Worm (Caenorhabditis elegans) whole organism, L4 larva: ENCODE data around the gene lsm-8.

Experiments used
- R02D3.7 ChIP-seq: fragments of 150-350 bp; sonication (generic microtip); optimal IDR thresholded peaks from 3 replicates; lab custom pipeline; 2014; ENCODE audit warnings: missing biosample characterization, missing genetic modification characterization
- Y105C5A.15 ChIP-seq: fragments of 200-800 bp; sonication (Bioruptor generic); IDR thresholded peaks from 2 replicates; pipeline ENCODE4 v1.3.6; 2022; ENCODE audit warnings: missing genetic modification characterization, missing compliant biosample characterization
- Y48G9A.11 ChIP-seq: fragments of 200-800 bp; sonication (Bioruptor generic); IDR thresholded peaks from 2 replicates; pipeline ENCODE4 v1.3.6; 2022; ENCODE audit warnings: missing genetic modification reagents, missing genetic modification characterization, missing compliant biosample characterization
- Y75B8A.6 ChIP-seq: fragments of 200-800 bp; sonication (Bioruptor generic); IDR thresholded peaks from 2 replicates; pipeline ENCODE4 v1.3.6; 2022; ENCODE audit warnings: missing genetic modification reagents, missing genetic modification characterization, missing compliant biosample characterization
- aha-1 ChIP-seq: fragments of 150-350 bp; peaks from one replicate; lab custom pipeline; 2014; ENCODE audit warnings: missing biosample characterization, missing genetic modification characterization
- attf-4 ChIP-seq: sonication (generic microtip); optimal IDR thresholded peaks from 3 replicates; lab custom pipeline; 2017; ENCODE audit warnings: missing biosample characterization, missing genetic modification characterization
- ceh-20 ChIP-seq: fragments of 200-800 bp; sonication (Bioruptor generic); IDR thresholded peaks from 2 replicates; pipeline ENCODE4 v1.3.6; 2022; ENCODE audit warnings: missing genetic modification reagents, missing genetic modification characterization, missing compliant biosample characterization
- ceh-28 ChIP-seq: fragments of 150-350 bp; optimal IDR thresholded peaks from 2 replicates; lab custom pipeline; 2014; ENCODE audit warnings: missing biosample characterization, missing genetic modification reagents, missing genetic modification characterization
- ceh-32 ChIP-seq: sonication (generic microtip); optimal IDR thresholded peaks from 2 replicates; lab custom pipeline; 2016; ENCODE audit warnings: mild to moderate bottlenecking, missing genetic modification characterization, missing compliant biosample characterization; ENCODE audit not compliant: poor library complexity
- ceh-44 ChIP-seq: fragments of 200-800 bp; sonication (Bioruptor generic); IDR thresholded peaks from 2 replicates; pipeline ENCODE4 v1.3.6; 2022; ENCODE audit warnings: missing genetic modification reagents, missing genetic modification characterization, missing compliant biosample characterization
- ces-1 ChIP-seq: fragments of 150-350 bp; sonication (generic microtip); optimal IDR thresholded peaks from 4 replicates; lab custom pipeline; 2014; ENCODE audit warnings: missing biosample characterization, missing genetic modification reagents, missing genetic modification characterization
- ctbp-1 ChIP-seq: fragments of 200-800 bp; sonication (Bioruptor generic); IDR thresholded peaks from 2 replicates; pipeline ENCODE4 v1.3.6; 2022; ENCODE audit warnings: missing genetic modification reagents, missing genetic modification characterization, missing compliant biosample characterization
- daf-12 ChIP-seq: fragments of 150-350 bp; optimal IDR thresholded peaks from 2 replicates; lab custom pipeline; 2014; ENCODE audit warnings: missing biosample characterization, missing genetic modification reagents, missing genetic modification characterization
- daf-8 ChIP-seq: fragments of 200-800 bp; sonication (Bioruptor generic); IDR thresholded peaks from 2 replicates; pipeline ENCODE4 v1.3.6; 2022; ENCODE audit warnings: missing genetic modification characterization, missing compliant biosample characterization
- dmd-8 ChIP-seq: fragments of 200-800 bp; sonication (Bioruptor generic); IDR thresholded peaks from 2 replicates; pipeline ENCODE4 v1.3.6; 2022; ENCODE audit warnings: missing genetic modification characterization, missing compliant biosample characterization
- dmd-9 ChIP-seq: fragments of 200-800 bp; sonication (Bioruptor generic); IDR thresholded peaks from 2 replicates; pipeline ENCODE4 v1.3.6; 2022; ENCODE audit warnings: missing genetic modification reagents, missing genetic modification characterization, missing compliant biosample characterization
- dpl-1 ChIP-seq: fragments of 150-350 bp; optimal IDR thresholded peaks from 2 replicates; lab custom pipeline; 2014; ENCODE audit warnings: missing biosample characterization, missing genetic modification reagents, missing genetic modification characterization
- dve-1 ChIP-seq: sonication (generic microtip); optimal IDR thresholded peaks from 2 replicates; lab custom pipeline; 2017; ENCODE audit warnings: antibody characterized with exemption, mild to moderate bottlenecking, missing genetic modification characterization, missing compliant biosample characterization; ENCODE audit not compliant: insufficient read depth
- egl-43 ChIP-seq: fragments of 200-800 bp; sonication (Bioruptor generic); IDR thresholded peaks from 2 replicates; pipeline ENCODE4 v1.3.6; 2022; ENCODE audit warnings: missing genetic modification reagents, missing genetic modification characterization, missing compliant biosample characterization
- hif-1 ChIP-seq, 2 experiments: sonication (generic microtip); optimal IDR thresholded peaks; 2 replicates each; lab custom pipeline; 2016 to 2017; ENCODE audit warnings: missing compliant biosample characterization in 2 of 2, missing genetic modification characterization in 2 of 2, missing genetic modification reagents in 2 of 2, missing genotype in 2 of 2, mild to moderate bottlenecking in 1 of 2
- hlh-11 ChIP-seq: fragments of 200-800 bp; sonication (Bioruptor generic); optimal IDR thresholded peaks from 2 replicates; lab custom pipeline; 2018; ENCODE audit warnings: mild to moderate bottlenecking, missing genetic modification characterization, missing compliant biosample characterization
- hlh-30 ChIP-seq: sonication (generic microtip); optimal IDR thresholded peaks from 2 replicates; lab custom pipeline; 2017; ENCODE audit warnings: antibody characterized with exemption, mild to moderate bottlenecking, missing genetic modification characterization, missing compliant biosample characterization; ENCODE audit not compliant: insufficient read depth
- jun-1 ChIP-seq: fragments of 150-350 bp; optimal IDR thresholded peaks from 2 replicates; lab custom pipeline; 2014; ENCODE audit warnings: missing biosample characterization, missing genetic modification reagents, missing genetic modification characterization
- lim-7 ChIP-seq: fragments of 200-800 bp; sonication (Bioruptor generic); IDR thresholded peaks from 2 replicates; pipeline ENCODE4 v1.3.6; 2022; ENCODE audit warnings: missing genetic modification characterization, missing compliant biosample characterization
- lin-29 ChIP-seq: fragments of 200-800 bp; sonication (Bioruptor generic); IDR thresholded peaks from 2 replicates; pipeline ENCODE4 v1.3.6; 2022; ENCODE audit warnings: missing genetic modification reagents, missing genetic modification characterization, missing compliant biosample characterization
- lin-39 ChIP-seq: fragments of 150-350 bp; optimal IDR thresholded peaks from 2 replicates; lab custom pipeline; 2014; ENCODE audit warnings: missing biosample characterization, missing genetic modification reagents, missing genetic modification characterization
- mdl-1 ChIP-seq, 2 experiments: fragments of 150-350 bp in 1 of 2; sonication (generic microtip) in 1 of 2; optimal IDR thresholded peaks; 2 replicates each; lab custom pipeline; 2014 to 2017; ENCODE audit warnings: missing biosample characterization in 2 of 2, missing genetic modification characterization in 2 of 2
- mep-1 ChIP-seq: fragments of 150-350 bp; sonication (generic microtip); optimal IDR thresholded peaks from 3 replicates; lab custom pipeline; 2014; ENCODE audit warnings: missing biosample characterization, missing genetic modification characterization
- mes-2 ChIP-seq: sonication (generic microtip); optimal IDR thresholded peaks from 2 replicates; lab custom pipeline; 2016; ENCODE audit warnings: missing genotype, mild to moderate bottlenecking, missing genetic modification characterization, missing compliant biosample characterization; ENCODE audit not compliant: poor library complexity, severe bottlenecking
- nhr-10 ChIP-seq: fragments of 150-350 bp; optimal IDR thresholded peaks from 2 replicates; lab custom pipeline; 2014; ENCODE audit warnings: missing biosample characterization, missing genetic modification characterization
- nhr-102 ChIP-seq: sonication (generic microtip); optimal IDR thresholded peaks from 2 replicates; lab custom pipeline; 2016; ENCODE audit warnings: mild to moderate bottlenecking, missing genetic modification characterization, moderate library complexity, missing compliant biosample characterization
- nhr-11 ChIP-seq: fragments of 150-350 bp; optimal IDR thresholded peaks from 2 replicates; lab custom pipeline; 2014; ENCODE audit warnings: missing biosample characterization, missing genetic modification characterization
- nhr-237 ChIP-seq: sonication (generic microtip); optimal IDR thresholded peaks from 2 replicates; lab custom pipeline; 2017; ENCODE audit warnings: missing biosample characterization, missing genetic modification characterization
- nhr-25 ChIP-seq: sonication (generic microtip); optimal IDR thresholded peaks from 2 replicates; lab custom pipeline; 2017; ENCODE audit warnings: missing genetic modification characterization, mild to moderate bottlenecking, missing compliant biosample characterization, antibody characterized with exemption, moderate library complexity, borderline replicate concordance; ENCODE audit not compliant: insufficient read depth
- nhr-41 ChIP-seq: fragments of 200-800 bp; sonication (Bioruptor generic); IDR thresholded peaks from 2 replicates; pipeline ENCODE4 v1.3.6; 2022; ENCODE audit warnings: missing genetic modification reagents, missing genetic modification characterization, missing compliant biosample characterization
- nhr-42 ChIP-seq: fragments of 200-800 bp; sonication (Bioruptor generic); IDR thresholded peaks from 2 replicates; pipeline ENCODE4 v1.3.6; 2022; ENCODE audit warnings: missing genetic modification characterization, missing compliant biosample characterization
- nhr-6 ChIP-seq: fragments of 150-350 bp; optimal IDR thresholded peaks from 2 replicates; lab custom pipeline; 2014; ENCODE audit warnings: missing biosample characterization, missing genetic modification characterization
- rbr-2 ChIP-seq: sonication (generic microtip); optimal IDR thresholded peaks from 2 replicates; lab custom pipeline; 2016; ENCODE audit warnings: missing genotype, missing genetic modification characterization, missing compliant biosample characterization
- saeg-2 ChIP-seq: fragments of 200-800 bp; sonication (Bioruptor generic); IDR thresholded peaks from 2 replicates; pipeline ENCODE4 v1.3.6; 2022; ENCODE audit warnings: missing genetic modification reagents, missing genetic modification characterization, missing compliant biosample characterization
- set-16 ChIP-seq: fragments of 200-800 bp; sonication (Bioruptor generic); IDR thresholded peaks from 2 replicates; pipeline ENCODE4 v1.3.6; 2022; ENCODE audit warnings: missing genetic modification reagents, missing genetic modification characterization, missing compliant biosample characterization
- skn-1 ChIP-seq: fragments of 150-350 bp; optimal IDR thresholded peaks from 2 replicates; lab custom pipeline; 2014; ENCODE audit warnings: missing biosample characterization, missing genetic modification characterization
- snpc-1.2 ChIP-seq: fragments of 200-800 bp; sonication (Bioruptor generic); IDR thresholded peaks from 2 replicates; pipeline ENCODE4 v1.3.6; 2022; ENCODE audit warnings: missing genetic modification reagents, missing genetic modification characterization, missing compliant biosample characterization
- snpc-4 ChIP-seq: fragments of 150-350 bp; optimal IDR thresholded peaks from 2 replicates; lab custom pipeline; 2014; ENCODE audit warnings: missing biosample characterization, missing genetic modification characterization
- spr-1 ChIP-seq: sonication (generic microtip); optimal IDR thresholded peaks from 2 replicates; lab custom pipeline; 2016; ENCODE audit warnings: mild to moderate bottlenecking, missing genetic modification characterization, missing compliant biosample characterization
- unc-130 ChIP-seq: sonication (generic microtip); optimal IDR thresholded peaks from 2 replicates; lab custom pipeline; 2016; ENCODE audit warnings: missing genetic modification reagents, missing genetic modification characterization, missing compliant biosample characterization
- unc-39 ChIP-seq: sonication (generic microtip); optimal IDR thresholded peaks from 2 replicates; lab custom pipeline; 2017; ENCODE audit warnings: missing biosample characterization, missing genetic modification characterization
- unc-62 ChIP-seq, 3 experiments: fragments of 150-350 bp in 1 of 3; sonication (generic microtip); optimal IDR thresholded peaks in 2 of 3; peaks in 1 of 3; 1 replicate in 1 of 3; 2 replicates in 2 of 3; lab custom pipeline; 2014 to 2017; ENCODE audit warnings: missing biosample characterization in 3 of 3, missing genetic modification characterization in 3 of 3, missing genetic modification reagents in 3 of 3, missing genotype in 1 of 3
- zag-1 ChIP-seq: fragments of 150-350 bp; optimal IDR thresholded peaks from 2 replicates; lab custom pipeline; 2014; ENCODE audit warnings: missing biosample characterization, missing genetic modification characterization
- zfp-2 ChIP-seq: sonication (generic microtip); optimal IDR thresholded peaks from 2 replicates; lab custom pipeline; 2016; ENCODE audit warnings: mild to moderate bottlenecking, missing genetic modification characterization, missing compliant biosample characterization
- zip-11 ChIP-seq: fragments of 200-800 bp; sonication (Bioruptor generic); IDR thresholded peaks from 2 replicates; pipeline ENCODE4 v1.3.6; 2022; ENCODE audit warnings: missing genetic modification characterization, missing compliant biosample characterization
- zip-2 ChIP-seq: fragments of 150-350 bp; optimal IDR thresholded peaks from 2 replicates; lab custom pipeline; 2014; ENCODE audit warnings: missing biosample characterization, missing genetic modification characterization
- ztf-7 ChIP-seq: fragments of 150-350 bp; optimal IDR thresholded peaks from 2 replicates; lab custom pipeline; 2014; ENCODE audit warnings: missing biosample characterization, missing genetic modification characterization

The lsm-8 gene

ce11 chrIV:6321667-6322066 is 4.7 kb upstream of the lsm-8 start, which contains the start of gene Y73B6BL.29 (continued):
- TF ChIP-seq Y48G9A.11 (peak; percentile 85), aha-1 (tag; lab: Kevin White, UChicago) (peak; percentile 85), mep-1 (peak; percentile 88), daf-12 (no peak), unc-130 (GFP tag; lab: Kevin White, UChicago) (peak; percentile 95), set-16 (GFP tag; lab: Robert Waterston, UW) (no peak), attf-4 (tag; lab: Kevin White, UChicago) (no peak), jun-1 (no peak), ceh-32 (tag; lab: Kevin White, UChicago) (peak; percentile 58), saeg-2 (no peak), nhr-237 (no peak), egl-43 (no peak), lim-7 (GFP tag; lab: Robert Waterston, UW) (no peak), nhr-42 (GFP tag; lab: Robert Waterston, UW) (no peak), ceh-28 (no peak), dpl-1 (GFP tag; lab: Kevin White, UChicago) (peak; percentile 99), snpc-4 (tag; lab: Kevin White, UChicago) (no peak), nhr-41 (GFP tag; lab: Robert Waterston, UW) (no peak), dmd-9 (GFP tag; lab: Robert Waterston, UW) (peak; percentile 82), ceh-44 (GFP tag; lab: Robert Waterston, UW) (peak; percentile 93), unc-62 (GFP tag; optimal IDR thresholded peaks at IDR 0.05 in 1 of 2; lab: Kevin White, UChicago) (no peak), unc-62 (tag; optimal IDR thresholded peaks at IDR 0.05; lab: Kevin White, UChicago) (no peak), daf-8 (no peak), nhr-10 (no peak), ztf-7 (tag; lab: Kevin White, UChicago) (peak; percentile 84), lin-29 (GFP tag; lab: Robert Waterston, UW) (no peak), rbr-2 (tag; lab: Kevin White, UChicago) (peak; percentile 78), zip-11 (no peak), R02D3.7 (tag; lab: Kevin White, UChicago) (no peak), hif-1 (tag; optimal IDR thresholded peaks at IDR 0.05; lab: Kevin White, UChicago) (peak in 1 of 2 experiments; percentile 96), dmd-8 (no peak), ces-1 (GFP tag; lab: Kevin White, UChicago) (peak; percentile 15), dve-1 (tag; lab: Kevin White, UChicago) (peak; percentile 90), hlh-30 (tag; lab: Kevin White, UChicago) (peak; percentile 68), nhr-25 (tag; lab: Kevin White, UChicago) (no peak), ceh-20 (GFP tag; lab: Robert Waterston, UW) (no peak), hlh-11 (tag; lab: Kevin White, UChicago) (peak; percentile 71), mes-2 (peak; percentile 100), nhr-11 (tag; lab: Kevin White, UChicago) (no peak), ctbp-1 (peak; percentile 51; the same call in 1 of the 2 replicates), lin-39 (tag; lab: Kevin White, UChicago) (no peak), zfp-2 (tag; lab: Kevin White, UChicago) (peak; percentile 88), Y75B8A.6 (GFP tag; lab: Robert Waterston, UW) (no peak), snpc-1.2 (GFP tag; lab: Robert Waterston, UW) (peak; percentile 84), nhr-102 (tag; lab: Kevin White, UChicago) (peak; percentile 85), spr-1 (tag; lab: Kevin White, UChicago) (peak; percentile 41), unc-39 (tag; lab: Kevin White, UChicago) (no peak), skn-1 (tag; lab: Kevin White, UChicago) (no peak), mdl-1 (tag; optimal IDR thresholded peaks at IDR 0.05; lab: Kevin White, UChicago) (peak in 1 of 2 experiments; percentile 44), zag-1 (tag; lab: Kevin White, UChicago) (no peak), zip-2 (tag; lab: Kevin White, UChicago) (peak; percentile 72), Y105C5A.15 (GFP tag; lab: Robert Waterston, UW) (no peak), nhr-6 (peak; percentile 96)
